Fruit fly (Drosophila melanogaster) whole organism, embryonic: ENCODE data around the gene psh.

Experiments used
- CG10274 ChIP-seq: fragments of 200-800 bp; sonication (Bioruptor generic); optimal IDR thresholded peaks from 3 replicates; lab custom pipeline; 2017; ENCODE audit warnings: missing biosample characterization, mild to moderate bottlenecking, missing genetic modification characterization
- CG10959 ChIP-seq: fragments of 200-800 bp; sonication (Bioruptor generic); IDR thresholded peaks from 2 replicates; pipeline ENCODE4 v1.3.6; 2022; ENCODE audit warnings: missing biosample characterization, missing genetic modification characterization
- CG11695 ChIP-seq: fragments of 200-800 bp; sonication (Bioruptor generic); IDR thresholded peaks from 3 replicates; pipeline ENCODE4 v1.3.6; 2022; ENCODE audit warnings: missing biosample characterization, missing genetic modification characterization
- CG1233 ChIP-seq: fragments of 200-800 bp; sonication (Bioruptor generic); optimal IDR thresholded peaks from 4 replicates; lab custom pipeline; 2018; ENCODE audit warnings: missing biosample characterization, mild to moderate bottlenecking, missing genetic modification characterization
- CG13624 ChIP-seq: fragments of 200-800 bp; sonication (Bioruptor generic); optimal IDR thresholded peaks from 2 replicates; lab custom pipeline; 2016; ENCODE audit warnings: missing biosample characterization, missing genetic modification characterization
- CG14050 ChIP-seq: fragments of 200-800 bp; sonication (Bioruptor generic); IDR thresholded peaks from 3 replicates; pipeline ENCODE4 v1.3.6; 2022; ENCODE audit warnings: missing biosample characterization, missing genetic modification characterization
- CG14965 ChIP-seq: fragments of 200-800 bp; sonication (Bioruptor generic); optimal IDR thresholded peaks from 2 replicates; lab custom pipeline; 2016; ENCODE audit warnings: missing biosample characterization, missing genetic modification characterization, borderline replicate concordance
- CG15696 ChIP-seq: fragments of 200-800 bp; sonication (Bioruptor generic); optimal IDR thresholded peaks from 2 replicates; lab custom pipeline; 2019; ENCODE audit warnings: missing biosample characterization, mild to moderate bottlenecking, missing genetic modification characterization, moderate library complexity
- CG1603 ChIP-seq: fragments of 200-800 bp; sonication (Bioruptor generic); optimal IDR thresholded peaks from 2 replicates; lab custom pipeline; 2019; ENCODE audit warnings: missing biosample characterization, mild to moderate bottlenecking, missing genetic modification characterization, moderate library complexity
- CG17829 ChIP-seq: fragments of 200-800 bp; optimal IDR thresholded peaks from 2 replicates; lab custom pipeline; 2019; ENCODE audit warnings: missing biosample characterization, mild to moderate bottlenecking, missing genetic modification characterization, moderate library complexity
- CG31388 ChIP-seq: fragments of 200-800 bp; sonication (Bioruptor generic); optimal IDR thresholded peaks from 2 replicates; lab custom pipeline; 2016; ENCODE audit warnings: missing biosample characterization, missing genetic modification characterization
- CG3163 ChIP-seq: fragments of 200-800 bp; sonication (Bioruptor generic); optimal IDR thresholded peaks from 3 replicates; lab custom pipeline; 2016; ENCODE audit warnings: missing biosample characterization, missing genetic modification characterization
- CG34224 ChIP-seq: fragments of 200-800 bp; sonication (Bioruptor generic); IDR thresholded peaks from 3 replicates; pipeline ENCODE4 v1.3.6; 2022; ENCODE audit warnings: missing biosample characterization, missing genetic modification characterization; ENCODE audit not compliant: partially characterized antibody
- CG34376 ChIP-seq: fragments of 200-800 bp; sonication (Bioruptor generic); optimal IDR thresholded peaks from 2 replicates; lab custom pipeline; 2018; ENCODE audit warnings: missing biosample characterization, mild to moderate bottlenecking, missing genetic modification characterization
- CG3726 ChIP-seq: fragments of 200-800 bp; sonication (Bioruptor generic); IDR thresholded peaks from 3 replicates; pipeline ENCODE4, ENCODE4 v1.3.6; 2022; ENCODE audit warnings: missing biosample characterization, missing genetic modification characterization
- CG4282 ChIP-seq: fragments of 200-800 bp; sonication (Bioruptor generic); optimal IDR thresholded peaks from 2 replicates; lab custom pipeline; 2016; ENCODE audit warnings: missing biosample characterization, missing genetic modification characterization
- CG6813 ChIP-seq: fragments of 200-800 bp; sonication (Bioruptor generic); optimal IDR thresholded peaks from 2 replicates; lab custom pipeline; 2017; ENCODE audit warnings: missing biosample characterization, missing genetic modification characterization, mild to moderate bottlenecking, moderate library complexity, missing genetic modification reagents
- CG7271 ChIP-seq: fragments of 200-800 bp; sonication (Bioruptor generic); optimal IDR thresholded peaks from 2 replicates; lab custom pipeline; 2018; ENCODE audit warnings: missing biosample characterization, mild to moderate bottlenecking, missing genetic modification characterization, moderate library complexity
- CG8281 ChIP-seq: fragments of 200-800 bp; sonication (Bioruptor generic); optimal IDR thresholded peaks from 2 replicates; lab custom pipeline; 2018; ENCODE audit warnings: missing biosample characterization, mild to moderate bottlenecking, missing genetic modification characterization, moderate library complexity
- CG8388 ChIP-seq: fragments of 200-800 bp; sonication (Bioruptor generic); optimal IDR thresholded peaks from 2 replicates; lab custom pipeline; 2019; ENCODE audit warnings: missing biosample characterization, mild to moderate bottlenecking, missing genetic modification characterization, moderate library complexity
- Deaf1 ChIP-seq: fragments of 200-800 bp; optimal IDR thresholded peaks from 3 replicates; lab custom pipeline; 2019; ENCODE audit warnings: missing biosample characterization, mild to moderate bottlenecking, missing genetic modification characterization, moderate library complexity
- Doc2 ChIP-seq: fragments of 200-800 bp; sonication (Bioruptor generic); IDR thresholded peaks from 2 replicates; pipeline ENCODE4 v1.3.6; 2022; ENCODE audit warnings: missing biosample characterization, missing genetic modification characterization
- Ets65A ChIP-seq: fragments of 200-800 bp; sonication (Bioruptor generic); peaks from one replicate; lab custom pipeline; 2016; ENCODE audit warnings: missing biosample characterization, missing genetic modification characterization
- Fer3 ChIP-seq: fragments of 200-800 bp; sonication (Bioruptor generic); optimal IDR thresholded peaks from 2 replicates; lab custom pipeline; 2018; ENCODE audit warnings: missing biosample characterization, mild to moderate bottlenecking, missing genetic modification characterization, moderate library complexity
- GATAe ChIP-seq: fragments of 200-800 bp; sonication (Bioruptor generic); conservative IDR thresholded peaks from 2 replicates; pipeline ENCODE4 v1.3.6; 2022; ENCODE audit warnings: missing biosample characterization, missing genetic modification characterization
- Hr39 ChIP-seq: fragments of >200 bp; optimal IDR thresholded peaks from 2 replicates; lab custom pipeline; 2017
- Hr78 ChIP-seq, 2 experiments: fragments of 200-800 bp in 1 of 2; fragments of >200 bp in 1 of 2; sonication (Bioruptor generic) in 1 of 2; optimal IDR thresholded peaks; 2 replicates each; lab custom pipeline; 2017 to 2019; ENCODE audit warnings: missing biosample characterization in 2 of 2, missing genetic modification characterization in 2 of 2, mild to moderate bottlenecking in 1 of 2, moderate library complexity in 1 of 2
- Lpt ChIP-seq: fragments of >200 bp; optimal IDR thresholded peaks from 2 replicates; lab custom pipeline; 2018; ENCODE audit warnings: missing biosample characterization, missing genetic modification characterization
- Nf-YC ChIP-seq: fragments of 200-800 bp; optimal IDR thresholded peaks from 3 replicates; lab custom pipeline; 2019; ENCODE audit warnings: missing biosample characterization, mild to moderate bottlenecking, missing genetic modification characterization, moderate library complexity
- Vsx1 ChIP-seq: fragments of 200-800 bp; sonication (Bioruptor generic); optimal IDR thresholded peaks from 2 replicates; lab custom pipeline; 2017; ENCODE audit warnings: missing biosample characterization, mild to moderate bottlenecking, missing genetic modification characterization, missing genetic modification reagents
- amos ChIP-seq: fragments of 200-800 bp; sonication (Bioruptor generic); IDR thresholded peaks from 2 replicates; pipeline ENCODE4 v1.3.6; 2022; ENCODE audit warnings: missing biosample characterization, missing genetic modification characterization; ENCODE audit not compliant: partially characterized antibody
- aop ChIP-seq: fragments of 200-800 bp; sonication (Bioruptor generic); IDR thresholded peaks from 2 replicates; pipeline ENCODE4 v1.3.6; 2022; ENCODE audit warnings: missing biosample characterization, missing genetic modification characterization
- ato ChIP-seq: fragments of 200-800 bp; sonication (Bioruptor generic); IDR thresholded peaks from 2 replicates; pipeline ENCODE4 v1.3.6; 2022; ENCODE audit warnings: missing biosample characterization, missing genetic modification characterization; ENCODE audit not compliant: partially characterized antibody
- chif ChIP-seq, 2 experiments: fragments of 200-800 bp; sonication (Bioruptor generic); optimal IDR thresholded peaks; 3 replicates each; lab custom pipeline; 2016; ENCODE audit warnings: missing biosample characterization in 2 of 2, missing genetic modification characterization in 2 of 2
- chinmo ChIP-seq: fragments of 200-800 bp; sonication (Bioruptor generic); IDR thresholded peaks from 4 replicates; pipeline ENCODE4 v1.3.6; 2022; ENCODE audit warnings: missing biosample characterization, missing genetic modification characterization; ENCODE audit not compliant: partially characterized antibody
- exex ChIP-seq: fragments of 200-800 bp; sonication (Bioruptor generic); optimal IDR thresholded peaks from 4 replicates; lab custom pipeline; 2018; ENCODE audit warnings: missing biosample characterization, mild to moderate bottlenecking, missing genetic modification characterization, moderate library complexity
- fd102C ChIP-seq: fragments of 200-800 bp; sonication (Bioruptor generic); optimal IDR thresholded peaks from 2 replicates; lab custom pipeline; 2018; ENCODE audit warnings: missing biosample characterization, mild to moderate bottlenecking, missing genetic modification characterization, moderate library complexity
- ftz-f1 ChIP-seq: fragments of 200-800 bp; sonication (Bioruptor generic); optimal IDR thresholded peaks from 2 replicates; lab custom pipeline; 2016; ENCODE audit warnings: missing biosample characterization, missing genetic modification characterization
- jigr1 ChIP-seq: fragments of 200-800 bp; sonication (Bioruptor generic); IDR thresholded peaks from 3 replicates; pipeline ENCODE4 v1.3.6; 2022; ENCODE audit warnings: missing biosample characterization, missing genetic modification characterization
- ken ChIP-seq: fragments of 200-800 bp; sonication (Bioruptor generic); IDR thresholded peaks from 3 replicates; pipeline ENCODE4 v1.3.6; 2022; ENCODE audit warnings: missing biosample characterization, missing genetic modification characterization
- odd ChIP-seq: fragments of 200-800 bp; sonication (Bioruptor generic); optimal IDR thresholded peaks from 2 replicates; lab custom pipeline; 2017; ENCODE audit warnings: missing biosample characterization, mild to moderate bottlenecking, missing genetic modification characterization
- pho ChIP-seq: fragments of 200-800 bp; sonication (Bioruptor generic); optimal IDR thresholded peaks from 2 replicates; lab custom pipeline; 2016; ENCODE audit warnings: missing biosample characterization, missing genetic modification characterization
- row ChIP-seq: fragments of 200-800 bp; sonication (Bioruptor generic); IDR thresholded peaks from 3 replicates; pipeline ENCODE4 v1.3.6; 2022; ENCODE audit warnings: missing biosample characterization, missing genetic modification characterization
- sd ChIP-seq: fragments of 200-800 bp; sonication (Bioruptor generic); optimal IDR thresholded peaks from 3 replicates; lab custom pipeline; 2018; ENCODE audit warnings: missing biosample characterization, mild to moderate bottlenecking, missing genetic modification characterization, moderate library complexity
- stc ChIP-seq: fragments of 200-800 bp; sonication (Bioruptor generic); IDR thresholded peaks from 2 replicates; pipeline ENCODE4 v1.3.6; 2022; ENCODE audit warnings: missing biosample characterization, missing genetic modification characterization
- sug ChIP-seq: fragments of 200-800 bp; optimal IDR thresholded peaks from 2 replicates; lab custom pipeline; 2019; ENCODE audit warnings: missing biosample characterization, mild to moderate bottlenecking, missing genetic modification characterization, moderate library complexity
- tio ChIP-seq: fragments of 200-800 bp; sonication (Bioruptor generic); optimal IDR thresholded peaks from 2 replicates; lab custom pipeline; 2017; ENCODE audit warnings: missing biosample characterization, missing genetic modification characterization, inconsistent platforms
- tll ChIP-seq, 2 experiments: fragments of 200-800 bp in 1 of 2; fragments of >200 bp in 1 of 2; sonication (Bioruptor generic) in 1 of 2; optimal IDR thresholded peaks; 2 replicates each; lab custom pipeline; 2017 to 2019; ENCODE audit warnings: missing biosample characterization in 2 of 2, missing genetic modification characterization in 2 of 2, mild to moderate bottlenecking in 1 of 2, moderate library complexity in 1 of 2
- tx ChIP-seq: fragments of 200-800 bp; sonication (Bioruptor generic); optimal IDR thresholded peaks from 2 replicates; lab custom pipeline; 2016; ENCODE audit warnings: missing biosample characterization, missing genetic modification characterization
- usp ChIP-seq: fragments of >200 bp; optimal IDR thresholded peaks from 2 replicates; lab custom pipeline; 2017; ENCODE audit warnings: missing biosample characterization, missing genetic modification characterization

The psh gene

DNA sequence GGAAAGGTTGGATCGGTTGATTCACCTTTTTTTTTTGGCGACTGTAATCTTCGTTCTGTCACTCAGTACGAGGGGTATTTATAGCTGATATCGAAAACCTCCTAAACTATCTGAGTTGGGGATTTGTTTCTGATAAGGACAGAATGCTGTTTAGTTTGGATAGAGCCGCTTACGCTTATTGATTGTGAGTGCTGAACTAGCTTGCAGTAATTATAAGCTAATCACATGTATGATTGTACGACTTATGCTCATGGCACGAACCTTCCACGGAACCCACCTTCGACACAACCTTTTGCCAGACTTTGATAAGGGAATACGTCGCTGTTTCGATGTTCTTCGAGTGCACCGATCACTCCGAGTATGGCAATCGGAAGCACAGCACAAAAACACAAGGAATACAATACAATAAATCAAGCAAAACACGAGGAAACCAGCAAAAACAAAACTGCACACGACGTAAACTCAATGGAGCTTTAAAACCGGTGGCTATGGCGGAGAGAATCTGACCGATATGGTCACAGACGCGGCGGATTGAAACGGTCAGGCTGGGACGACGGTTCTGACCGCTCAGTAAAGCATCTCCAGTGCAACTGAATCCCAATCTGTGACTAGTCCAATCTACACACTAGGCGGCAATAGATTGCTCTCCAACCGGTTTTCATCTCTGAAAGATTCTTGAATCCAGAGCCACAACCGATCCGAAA, at the start of gene psh:
psh (minus strand) TSS at position 566 of the 704 bp plus-strand sequence.
- peak; percentile 3 for TF ChIP-seq CG34376 (GFP tag; lab: Kevin White, UChicago)
- peak in 1 of 2 experiments; percentile 66 for TF ChIP-seq Hr78 (GFP tag; optimal IDR thresholded peaks at IDR 0.05; lab: Kevin White, UChicago)
- no peak for TF ChIP-seq chif (GFP tag; optimal IDR thresholded peaks at IDR 0.05; lab: Kevin White, UChicago)
- TF ChIP-seq tx (GFP tag; lab: Kevin White, UChicago): no peak
- TF ChIP-seq ken: no peak
- TF ChIP-seq CG8281 (tag; lab: Kevin White, UChicago): no peak
- TF ChIP-seq tll (GFP tag; optimal IDR thresholded peaks at IDR 0.05; lab: Kevin White, UChicago): no peak
- no peak for TF ChIP-seq CG1233 (GFP tag; lab: Kevin White, UChicago)
- no peak for TF ChIP-seq odd (GFP tag; lab: Kevin White, UChicago)
- TF ChIP-seq CG14965 (GFP tag; lab: Kevin White, UChicago): no peak
- no peak for TF ChIP-seq ftz-f1 (GFP tag; lab: Kevin White, UChicago)
- TF ChIP-seq CG11695 (GFP tag; lab: Robert Waterston, UW): peak; percentile 70
- no peak for TF ChIP-seq pho (GFP tag; lab: Kevin White, UChicago)
- no peak for TF ChIP-seq CG7271
- no peak for TF ChIP-seq CG10274 (GFP tag; lab: Kevin White, UChicago)
- no peak for TF ChIP-seq stc (GFP tag; lab: Robert Waterston, UW)
- 0 out of 3 replicates have a peak, but pooled peaks have one; percentile 7 for TF ChIP-seq row
- no peak for TF ChIP-seq CG10959 (GFP tag; lab: Robert Waterston, UW)
- TF ChIP-seq CG4282 (GFP tag; lab: Kevin White, UChicago): no peak
- no peak for TF ChIP-seq ato (GFP tag; lab: Robert Waterston, UW)
- TF ChIP-seq sd (tag; lab: Kevin White, UChicago): peak; percentile 28
- TF ChIP-seq Hr39 (lab: Kevin White, UChicago): no peak
- TF ChIP-seq usp (GFP tag; lab: Kevin White, UChicago): no peak
- TF ChIP-seq chinmo (GFP tag; lab: Robert Waterston, UW): 0 out of 4 replicates have a peak, but pooled peaks have one; percentile 67
- TF ChIP-seq CG3726 (GFP tag; lab: Robert Waterston, UW): no peak
- TF ChIP-seq CG13624 (GFP tag; lab: Kevin White, UChicago): no peak
- TF ChIP-seq CG3163: no peak
- TF ChIP-seq Fer3: no peak
- no peak for TF ChIP-seq CG17829 (tag; lab: Kevin White, UChicago)
- TF ChIP-seq Lpt (GFP tag; lab: Kevin White, UChicago): no peak
- no peak for TF ChIP-seq CG34224 (GFP tag; lab: Robert Waterston, UW)
- peak; percentile 72 for TF ChIP-seq exex (tag; lab: Kevin White, UChicago)
- peak; percentile 13 for TF ChIP-seq Deaf1 (tag; lab: Kevin White, UChicago)
- no peak for TF ChIP-seq Nf-YC (tag; lab: Kevin White, UChicago)
- no peak for TF ChIP-seq tio (GFP tag; lab: Kevin White, UChicago)
- TF ChIP-seq CG14050: no peak
- no peak for TF ChIP-seq CG31388 (GFP tag; lab: Kevin White, UChicago)
- no peak for TF ChIP-seq CG8388 (GFP tag; lab: Kevin White, UChicago)
- no peak for TF ChIP-seq jigr1 (GFP tag; lab: Robert Waterston, UW)
- TF ChIP-seq Doc2: no peak
- no peak for TF ChIP-seq amos
- peak; percentile 4 for TF ChIP-seq Vsx1 (GFP tag; lab: Kevin White, UChicago)
- TF ChIP-seq aop (GFP tag; lab: Robert Waterston, UW): no peak
- no peak for TF ChIP-seq CG1603 (tag; lab: Kevin White, UChicago)
- TF ChIP-seq Ets65A (GFP tag; lab: Kevin White, UChicago): peak; percentile 17
- peak; percentile 23 for TF ChIP-seq sug (tag; lab: Kevin White, UChicago)
- TF ChIP-seq CG6813 (GFP tag; lab: Kevin White, UChicago): no peak
- no peak for TF ChIP-seq GATAe (GFP tag; lab: Robert Waterston, UW)
- no peak for TF ChIP-seq fd102C (GFP tag; lab: Kevin White, UChicago)
- TF ChIP-seq CG15696 (tag; lab: Kevin White, UChicago): no peak
